Worm (Caenorhabditis elegans) whole organism, late embryonic: Measurements from ENCODE around the gene Y22D7AL.10.
A peak's percentile ranks its signal among the peaks of the same experiment; 100 is the strongest.

Source experiments
- C38D4.7 ChIP-seq: fragments of 200-800 bp; sonication (Bioruptor generic); optimal IDR thresholded peaks from 2 replicates; lab custom pipeline; 2018; ENCODE audit warnings: mild to moderate bottlenecking, missing genetic modification characterization, moderate library complexity, missing compliant biosample characterization
- K02D7.2 ChIP-seq: sonication (generic microtip); optimal IDR thresholded peaks from 2 replicates; lab custom pipeline; 2017; ENCODE audit warnings: mild to moderate bottlenecking, missing genetic modification characterization, missing compliant biosample characterization
- Y22D7AL.16 ChIP-seq: sonication (generic microtip); optimal IDR thresholded peaks from 2 replicates; lab custom pipeline; 2016; ENCODE audit warnings: missing genetic modification characterization, missing compliant biosample characterization
- ceh-14 ChIP-seq: sonication (generic microtip); optimal IDR thresholded peaks from 2 replicates; lab custom pipeline; 2016; ENCODE audit warnings: missing genotype, missing genetic modification characterization, missing compliant biosample characterization
- ceh-18 ChIP-seq: sonication (generic microtip); optimal IDR thresholded peaks from 2 replicates; lab custom pipeline; 2016; ENCODE audit warnings: missing genetic modification characterization, missing compliant biosample characterization
- ceh-19 ChIP-seq: fragments of 200-800 bp; sonication (Bioruptor generic); optimal IDR thresholded peaks from 2 replicates; lab custom pipeline; 2018; ENCODE audit warnings: mild to moderate bottlenecking, missing genetic modification characterization, missing compliant biosample characterization
- ceh-24 ChIP-seq: sonication (generic microtip); optimal IDR thresholded peaks from 2 replicates; lab custom pipeline; 2016; ENCODE audit warnings: mild to moderate bottlenecking, missing genetic modification characterization, missing compliant biosample characterization
- ceh-31 ChIP-seq: sonication (generic microtip); optimal IDR thresholded peaks from 2 replicates; lab custom pipeline; 2016; ENCODE audit warnings: missing genetic modification characterization, missing compliant biosample characterization
- ceh-45 ChIP-seq: fragments of 200-800 bp; sonication (Bioruptor generic); IDR thresholded peaks from 2 replicates; pipeline ENCODE4 v1.3.6; 2022; ENCODE audit warnings: missing genetic modification reagents, missing genetic modification characterization, missing compliant biosample characterization
- ceh-48 ChIP-seq: sonication (generic microtip); optimal IDR thresholded peaks from 2 replicates; lab custom pipeline; 2016; ENCODE audit warnings: missing genetic modification characterization, inconsistent platforms, missing compliant biosample characterization
- ceh-9 ChIP-seq: sonication (generic microtip); optimal IDR thresholded peaks from 2 replicates; lab custom pipeline; 2016; ENCODE audit warnings: mild to moderate bottlenecking, missing genetic modification characterization, inconsistent platforms, missing compliant biosample characterization
- dmd-4 ChIP-seq: sonication (generic microtip); optimal IDR thresholded peaks from 2 replicates; lab custom pipeline; 2016; ENCODE audit warnings: borderline replicate concordance, missing genetic modification characterization, missing compliant biosample characterization
- elt-2 ChIP-seq: sonication (generic microtip); optimal IDR thresholded peaks from 2 replicates; lab custom pipeline; 2016; ENCODE audit warnings: missing genetic modification reagents, missing genetic modification characterization, missing compliant biosample characterization
- ets-4 ChIP-seq: sonication (generic microtip); optimal IDR thresholded peaks from 2 replicates; lab custom pipeline; 2016; ENCODE audit warnings: missing genetic modification characterization, missing compliant biosample characterization
- eyg-1 ChIP-seq: sonication (generic microtip); optimal IDR thresholded peaks from 2 replicates; lab custom pipeline; 2016; ENCODE audit warnings: missing genotype, missing genetic modification characterization, missing compliant biosample characterization
- fkh-10 ChIP-seq: fragments of 150-350 bp; optimal IDR thresholded peaks from 2 replicates; lab custom pipeline; 2014; ENCODE audit warnings: missing biosample characterization, missing genetic modification reagents, missing genetic modification characterization
- fkh-6 ChIP-seq: sonication (generic microtip); optimal IDR thresholded peaks from 2 replicates; lab custom pipeline; 2016; ENCODE audit warnings: missing genetic modification characterization, missing compliant biosample characterization
- gmeb-2 ChIP-seq: sonication (generic microtip); optimal IDR thresholded peaks from 2 replicates; lab custom pipeline; 2016; ENCODE audit warnings: missing genetic modification characterization, inconsistent platforms, missing compliant biosample characterization
- hlh-13 ChIP-seq: fragments of 200-800 bp; sonication (Bioruptor generic); optimal IDR thresholded peaks from 2 replicates; lab custom pipeline; 2018; ENCODE audit warnings: mild to moderate bottlenecking, missing genetic modification characterization, missing compliant biosample characterization
- hlh-15 ChIP-seq: sonication (generic microtip); optimal IDR thresholded peaks from 2 replicates; lab custom pipeline; 2016; ENCODE audit warnings: missing genetic modification characterization, missing compliant biosample characterization
- hlh-6 ChIP-seq: sonication (generic microtip); optimal IDR thresholded peaks from 2 replicates; lab custom pipeline; 2016; ENCODE audit warnings: missing genotype, missing genetic modification characterization, missing compliant biosample characterization
- lim-6 ChIP-seq: sonication (generic microtip); optimal IDR thresholded peaks from 2 replicates; lab custom pipeline; 2016; ENCODE audit warnings: missing genetic modification characterization, missing compliant biosample characterization
- madf-2 ChIP-seq: sonication (generic microtip); optimal IDR thresholded peaks from 2 replicates; lab custom pipeline; 2017; ENCODE audit warnings: missing genetic modification characterization, missing compliant biosample characterization
- mec-3 ChIP-seq: sonication (generic microtip); optimal IDR thresholded peaks from 2 replicates; lab custom pipeline; 2016; ENCODE audit warnings: borderline replicate concordance, missing genetic modification characterization, missing compliant biosample characterization
- nfya-1 ChIP-seq: sonication (generic microtip); optimal IDR thresholded peaks from 2 replicates; lab custom pipeline; 2017; ENCODE audit warnings: missing genetic modification characterization, mild to moderate bottlenecking, missing compliant biosample characterization, antibody characterized with exemption, moderate library complexity
- odd-2 ChIP-seq: sonication (generic microtip); optimal IDR thresholded peaks from 2 replicates; lab custom pipeline; 2017; ENCODE audit warnings: antibody characterized with exemption, mild to moderate bottlenecking, missing genetic modification characterization, missing compliant biosample characterization
- pag-3 ChIP-seq: sonication (generic microtip); optimal IDR thresholded peaks from 2 replicates; lab custom pipeline; 2016; ENCODE audit warnings: missing compliant biosample characterization, missing genetic modification characterization, borderline replicate concordance
- pat-9 ChIP-seq: fragments of 200-800 bp; sonication (Bioruptor generic); optimal IDR thresholded peaks from 2 replicates; lab custom pipeline; 2018; ENCODE audit warnings: mild to moderate bottlenecking, missing genetic modification characterization, moderate library complexity, missing compliant biosample characterization
- pha-4 ChIP-seq: fragments of 150-350 bp; optimal IDR thresholded peaks from 2 replicates; lab custom pipeline; 2018; ENCODE audit warnings: missing biosample characterization, missing genetic modification reagents, missing genetic modification characterization
- ref-2 ChIP-seq: sonication (generic microtip); optimal IDR thresholded peaks from 2 replicates; lab custom pipeline; 2016; ENCODE audit warnings: missing genetic modification characterization, missing compliant biosample characterization
- rnt-1 ChIP-seq: sonication (generic microtip); optimal IDR thresholded peaks from 2 replicates; lab custom pipeline; 2016; ENCODE audit warnings: missing genetic modification characterization, missing compliant biosample characterization
- sdc-2 ChIP-seq: sonication (generic microtip); optimal IDR thresholded peaks from 2 replicates; lab custom pipeline; 2016; ENCODE audit warnings: missing genotype, missing genetic modification characterization, missing compliant biosample characterization
- sox-2 ChIP-seq: fragments of 200-800 bp; sonication (Bioruptor generic); IDR thresholded peaks from 2 replicates; pipeline ENCODE4 v1.3.6; 2022; ENCODE audit warnings: missing genetic modification reagents, missing genetic modification characterization, missing compliant biosample characterization
- syd-9 ChIP-seq: sonication (generic microtip); optimal IDR thresholded peaks from 2 replicates; lab custom pipeline; 2016; ENCODE audit warnings: mild to moderate bottlenecking, missing genetic modification characterization, moderate library complexity, missing compliant biosample characterization
- tbx-2 ChIP-seq: sonication (generic microtip); optimal IDR thresholded peaks from 2 replicates; lab custom pipeline; 2016; ENCODE audit warnings: missing genetic modification characterization, missing compliant biosample characterization
- tbx-7 ChIP-seq: sonication (generic microtip); optimal IDR thresholded peaks from 2 replicates; lab custom pipeline; 2016; ENCODE audit warnings: missing genotype, missing genetic modification characterization, missing compliant biosample characterization
- ttx-3 ChIP-seq: sonication (generic microtip); optimal IDR thresholded peaks from 2 replicates; lab custom pipeline; 2016; ENCODE audit warnings: missing genetic modification reagents, missing genetic modification characterization, missing compliant biosample characterization
- unc-3 ChIP-seq, 2 experiments: fragments of 200-800 bp in 1 of 2; sonication (Bioruptor generic) in 1 of 2; sonication (generic microtip) in 1 of 2; conservative IDR thresholded peaks in 1 of 2; optimal IDR thresholded peaks in 1 of 2; 2 replicates each; pipeline versions ENCODE4 v1.3.6 to Lab custom; 2016 to 2022; ENCODE audit warnings: missing compliant biosample characterization in 2 of 2, missing genetic modification characterization in 2 of 2, missing genetic modification reagents in 1 of 2
- unc-42 ChIP-seq: sonication (generic microtip); optimal IDR thresholded peaks from 2 replicates; lab custom pipeline; 2016; ENCODE audit warnings: missing genotype, missing genetic modification characterization, missing compliant biosample characterization
- unc-86 ChIP-seq: sonication (generic microtip); optimal IDR thresholded peaks from 2 replicates; lab custom pipeline; 2016; ENCODE audit warnings: missing genetic modification characterization, missing compliant biosample characterization
- zip-5 ChIP-seq: sonication (generic microtip); optimal IDR thresholded peaks from 2 replicates; lab custom pipeline; 2016; ENCODE audit warnings: missing genetic modification characterization, missing compliant biosample characterization

The Y22D7AL.10 gene

DNA sequence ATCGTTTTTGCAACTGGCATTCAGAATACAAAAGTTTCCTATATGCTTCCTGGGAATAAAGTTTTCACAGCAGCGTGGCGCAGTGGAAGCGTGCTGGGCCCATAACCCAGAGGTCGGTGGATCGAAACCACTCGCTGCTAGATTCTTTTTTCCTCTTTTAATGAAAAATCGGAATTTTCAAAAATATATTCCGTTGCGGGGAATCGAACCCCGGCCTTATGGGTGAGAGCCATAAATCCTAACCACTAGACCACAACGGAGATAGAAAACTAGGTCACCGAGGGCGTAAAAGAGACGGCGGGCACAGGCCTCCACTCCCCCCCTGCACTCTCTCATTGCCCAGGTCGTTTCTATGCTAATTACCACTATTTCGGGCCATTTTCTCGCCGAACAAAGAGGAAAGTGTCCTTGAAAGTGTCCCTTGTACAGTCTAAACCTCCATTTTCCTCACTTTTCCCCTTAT, 14.2 kb downstream of the Y22D7AL.10 start, which contains the start of gene Y22D7AL.6 (continued):
- TF ChIP-seq unc-42 (tag; lab: Kevin White, UChicago) (peak; percentile 21), lim-6 (tag; lab: Kevin White, UChicago) (no peak), hlh-6 (tag; lab: Kevin White, UChicago) (peak; percentile 83), ceh-24 (peak; percentile 22), syd-9 (tag; lab: Kevin White, UChicago) (peak; percentile 40), ref-2 (peak; percentile 51), ceh-31 (tag; lab: Kevin White, UChicago) (peak; percentile 47), unc-3 (GFP tag; conservative IDR thresholded peaks at IDR 0.05; lab: Robert Waterston, UW) (peak; percentile 39; the same call in 1 of the 2 replicates), unc-3 (tag; optimal IDR thresholded peaks at IDR 0.05; lab: Kevin White, UChicago) (peak; percentile 30), C38D4.7 (GFP tag; lab: Kevin White, UChicago) (peak; percentile 74), rnt-1 (tag; lab: Kevin White, UChicago) (peak; percentile 25), fkh-6 (tag; lab: Kevin White, UChicago) (peak; percentile 39), ceh-18 (tag; lab: Kevin White, UChicago) (peak; percentile 59), sdc-2 (tag; lab: Kevin White, UChicago) (peak; percentile 49), Y22D7AL.16 (peak; percentile 32), ttx-3 (tag; lab: Kevin White, UChicago) (peak; percentile 46), K02D7.2 (tag; lab: Kevin White, UChicago) (peak; percentile 71), mec-3 (tag; lab: Kevin White, UChicago) (no peak), ceh-45 (GFP tag; lab: Robert Waterston, UW) (no peak), tbx-2 (tag; lab: Kevin White, UChicago) (peak; percentile 28), sox-2 (peak; percentile 73), zip-5 (tag; lab: Kevin White, UChicago) (peak; percentile 22), gmeb-2 (tag; lab: Kevin White, UChicago) (peak; percentile 83), ets-4 (tag; lab: Kevin White, UChicago) (peak; percentile 4)

DNA sequence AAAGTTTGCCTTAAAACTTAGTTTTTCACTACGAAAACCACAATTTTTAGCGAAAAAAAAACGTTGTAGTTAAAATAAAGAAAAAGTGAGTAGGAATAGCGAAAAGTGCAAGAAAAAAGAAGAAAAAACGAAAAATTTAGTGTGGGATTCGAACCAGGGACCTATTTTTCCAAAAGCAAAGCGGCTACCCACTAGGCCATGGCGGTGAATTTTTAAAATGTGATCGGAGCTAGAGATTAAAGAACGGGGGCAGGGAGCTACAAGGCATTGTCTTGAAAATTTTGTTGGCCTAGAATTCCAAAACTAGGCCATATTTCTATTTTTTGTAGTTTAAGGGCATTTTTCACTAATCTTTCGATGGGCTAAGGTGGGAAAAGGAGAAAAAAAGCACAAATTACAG, 15.0 kb downstream of the Y22D7AL.10 start:
- TF ChIP-seq ceh-9 (tag; lab: Kevin White, UChicago) (no peak), sdc-2 (tag; lab: Kevin White, UChicago) (no peak), pat-9 (tag; lab: Kevin White, UChicago) (no peak), Y22D7AL.16 (no peak), unc-86 (tag; lab: Kevin White, UChicago) (no peak), ceh-48 (tag; lab: Kevin White, UChicago) (no peak)

DNA sequence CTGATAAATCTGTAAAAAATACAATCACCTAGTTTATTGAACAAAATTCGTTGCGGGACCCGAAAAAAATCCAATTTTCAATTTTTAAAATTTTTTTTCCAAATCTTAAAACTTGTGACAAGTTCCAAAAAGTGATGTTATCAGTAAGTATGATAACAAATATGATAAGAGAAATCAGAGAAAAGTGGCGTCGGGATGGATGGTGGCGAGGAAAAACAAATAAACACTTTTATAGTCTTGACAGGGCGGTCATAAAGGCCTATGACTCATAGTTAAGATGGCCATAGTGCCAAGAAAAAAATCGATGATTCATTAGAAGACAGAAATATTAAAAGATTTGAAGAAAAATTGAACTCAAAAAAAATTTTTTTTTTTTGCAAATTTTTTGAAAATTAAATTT, 16.0 kb downstream of the Y22D7AL.10 start:
- TF ChIP-seq elt-2, result peak; percentile 85
- TF ChIP-seq hlh-6 (tag; lab: Kevin White, UChicago), result no peak
- no peak for TF ChIP-seq sdc-2 (tag; lab: Kevin White, UChicago)

DNA sequence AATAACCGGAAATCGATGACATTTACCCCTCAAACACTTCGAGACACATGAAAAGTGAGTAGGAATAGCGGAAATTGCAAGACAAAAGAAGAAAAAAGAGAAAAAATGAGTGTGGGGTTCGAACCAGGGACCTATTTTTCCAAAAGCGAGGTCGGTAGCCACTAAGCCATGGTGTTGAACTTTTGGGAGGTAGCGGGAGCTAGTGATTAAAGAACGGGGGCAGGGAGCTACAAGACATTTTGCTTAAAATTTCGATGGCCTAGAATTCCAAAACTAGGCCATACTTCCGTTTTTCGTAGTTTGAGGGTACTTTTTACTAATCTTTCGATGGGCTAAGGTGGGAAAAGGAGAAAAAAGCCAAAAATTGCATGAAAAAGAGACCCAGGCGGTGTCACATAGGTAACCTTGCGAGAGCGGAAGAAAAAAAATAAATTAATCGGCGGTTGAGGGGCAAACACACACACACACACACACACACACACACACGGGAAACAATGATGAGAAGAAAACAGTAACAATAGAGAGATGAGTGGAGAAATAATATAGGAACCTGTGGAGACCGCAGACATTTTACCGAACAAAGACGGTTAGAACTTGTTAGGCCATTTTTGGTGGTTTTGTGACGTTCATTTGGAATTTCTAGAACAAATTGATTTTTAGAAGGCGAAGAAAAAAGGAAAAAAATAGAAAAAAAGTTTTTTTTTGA, 17.1 kb downstream of the Y22D7AL.10 start:
- TF ChIP-seq ceh-24 (peak; percentile 14), madf-2 (tag; lab: Kevin White, UChicago) (peak; percentile 26), ref-2 (peak; percentile 60), sox-2 (no peak), K02D7.2 (tag; lab: Kevin White, UChicago) (peak; percentile 65), syd-9 (tag; lab: Kevin White, UChicago) (peak; percentile 62), odd-2 (tag; lab: Kevin White, UChicago) (peak; percentile 43), gmeb-2 (tag; lab: Kevin White, UChicago) (peak; percentile 75), tbx-7 (no peak), hlh-6 (tag; lab: Kevin White, UChicago) (peak; percentile 70), lim-6 (tag; lab: Kevin White, UChicago) (peak; percentile 21), unc-86 (tag; lab: Kevin White, UChicago) (peak; percentile 28), C38D4.7 (GFP tag; lab: Kevin White, UChicago) (peak; percentile 52), ceh-9 (tag; lab: Kevin White, UChicago) (no peak), hlh-13 (GFP tag; lab: Kevin White, UChicago) (peak; percentile 46), nfya-1 (tag; lab: Kevin White, UChicago) (no peak), ceh-14 (tag; lab: Kevin White, UChicago) (peak; percentile 74), hlh-15 (no peak), eyg-1 (tag; lab: Kevin White, UChicago) (no peak), ceh-18 (tag; lab: Kevin White, UChicago) (peak; percentile 62), elt-2 (peak; percentile 52), Y22D7AL.16 (peak; percentile 68), fkh-10 (no peak), ceh-19 (GFP tag; lab: Kevin White, UChicago) (peak; percentile 66), pha-4 (no peak), pag-3 (no peak), dmd-4 (peak; percentile 55)
